Worm (Caenorhabditis elegans) whole organism, L2 larva: ENCODE data around the gene srsx-16.

Source experiments
- ceh-82 ChIP-seq: fragments of 150-350 bp; optimal IDR thresholded peaks from 2 replicates; lab custom pipeline; 2014; ENCODE audit warnings: missing biosample characterization, missing genetic modification characterization
- nhr-12 ChIP-seq: fragments of 150-350 bp; optimal IDR thresholded peaks from 2 replicates; lab custom pipeline; 2014; ENCODE audit warnings: missing biosample characterization, missing genetic modification characterization
- ztf-4 ChIP-seq: fragments of 150-350 bp; optimal IDR thresholded peaks from 2 replicates; lab custom pipeline; 2014; ENCODE audit warnings: missing biosample characterization, missing genetic modification characterization

DNA sequence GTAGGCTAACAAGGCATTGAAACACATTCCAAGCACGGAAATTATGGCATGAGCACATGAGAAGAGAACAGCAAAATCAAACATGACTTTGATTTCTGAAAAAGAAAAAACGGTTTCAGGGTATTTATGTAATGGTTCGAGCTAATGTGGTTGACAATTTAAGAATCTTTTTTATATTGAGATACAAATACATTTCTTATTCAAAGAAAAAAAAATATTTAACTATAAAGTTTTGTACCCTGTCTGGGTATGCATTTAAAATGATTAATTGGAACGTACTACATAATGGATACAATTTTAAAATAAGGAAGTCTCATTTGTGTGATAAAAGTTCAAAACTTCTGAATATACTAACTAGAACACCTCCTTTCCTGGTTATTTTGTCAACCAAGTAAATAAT is 10.6 kb upstream of the srsx-16 start, which contains the start of gene srd-12:
- no peak for TF ChIP-seq ztf-4
- no peak for TF ChIP-seq ceh-82 (tag; lab: Kevin White, UChicago)
- TF ChIP-seq nhr-12 (tag; lab: Kevin White, UChicago), result no peak
